Fruit fly (Drosophila melanogaster) whole organism: ENCODE data around the gene CG10845.

Experiments
- Dll ChIP-seq: fragments of >200 bp; optimal IDR thresholded peaks from 2 replicates; lab custom pipeline; 2017
- EcR ChIP-seq, 2 experiments: fragments of >200 bp; optimal IDR thresholded peaks; 2 replicates each; lab custom pipeline; 2017; ENCODE audit warnings: missing biosample characterization in 2 of 2, missing genetic modification characterization in 2 of 2, missing genetic modification reagents in 2 of 2
- pan ChIP-seq: fragments of >200 bp; optimal IDR thresholded peaks from 2 replicates; lab custom pipeline; 2017
- psq ChIP-seq: fragments of >200 bp; optimal IDR thresholded peaks from 2 replicates; lab custom pipeline; 2017

DNA sequence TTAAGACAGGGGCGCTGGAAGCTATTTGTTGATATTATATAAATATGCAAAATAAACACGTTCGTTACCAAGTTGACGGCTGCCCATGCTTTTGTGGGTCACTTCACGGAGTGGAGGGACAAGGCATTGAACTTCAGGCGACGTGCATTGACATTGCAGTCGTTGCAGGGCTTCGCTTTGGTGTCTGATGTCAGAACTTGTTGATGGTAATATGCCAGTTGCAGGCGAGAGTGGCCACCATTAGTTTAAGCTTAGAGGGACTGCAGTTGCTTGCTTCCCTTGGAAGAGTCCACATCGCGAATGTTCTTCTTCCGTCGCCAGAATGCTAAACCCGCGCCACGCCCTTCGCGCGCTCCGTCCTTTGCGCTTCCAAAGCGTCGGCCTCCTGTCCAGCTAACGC, 46.4 kb downstream of the CG10845 start, which contains the start of gene mah:
- TF ChIP-seq psq (no peak), pan (lab: Kevin White, UChicago) (no peak), Dll (lab: Kevin White, UChicago) (no peak), EcR (GFP tag; optimal IDR thresholded peaks at IDR 0.05; lab: Kevin White, UChicago) (no peak)
